Fruit fly (Drosophila melanogaster): ENCODE measurements around the gene foi.

DNA sequence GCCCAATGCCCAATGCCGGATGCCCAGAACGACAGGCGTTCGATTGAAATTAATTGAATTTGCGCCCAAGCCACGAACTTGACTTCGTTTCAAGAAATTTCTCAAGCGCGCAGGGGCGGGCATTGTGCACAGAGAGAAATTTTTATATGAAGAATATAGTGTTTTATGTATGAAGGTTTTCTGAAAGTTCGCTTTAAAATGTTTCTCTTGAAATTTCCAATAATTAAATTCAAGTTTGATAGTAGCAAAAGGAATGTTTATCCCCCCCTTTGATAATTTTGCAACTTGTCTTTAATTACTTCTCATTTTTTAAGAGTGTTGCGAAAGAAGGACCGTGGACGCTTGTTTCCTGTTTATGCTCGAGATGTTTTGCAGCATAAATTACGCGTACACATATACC, 18.8 kb downstream of the foi start:
- TF ChIP-seq CG8478 (optimal IDR thresholded peaks at IDR 0.05) = no peak
- TF ChIP-seq psq (optimal IDR thresholded peaks at IDR 0.05) = no peak
- no peak for TF ChIP-seq pan (optimal IDR thresholded peaks at IDR 0.05)
- no peak for TF ChIP-seq usp (GFP tag; optimal IDR thresholded peaks at IDR 0.05)
- TF ChIP-seq Dll (optimal IDR thresholded peaks at IDR 0.05) = no peak
- TF ChIP-seq EcR (GFP tag; optimal IDR thresholded peaks at IDR 0.05) = no peak
